Worm (Caenorhabditis elegans) whole organism, late embryonic: ENCODE measurements around the gene rpt-4.

ENCODE experiments used
- C38D4.7 ChIP-seq: fragments of 200-800 bp; sonication (Bioruptor generic); optimal IDR thresholded peaks from 2 replicates; lab custom pipeline; 2018; ENCODE audit warnings: mild to moderate bottlenecking, missing genetic modification characterization, moderate library complexity, missing compliant biosample characterization
- F13H6.1 ChIP-seq: sonication (generic microtip); optimal IDR thresholded peaks from 2 replicates; lab custom pipeline; 2016; ENCODE audit warnings: missing genetic modification characterization, missing compliant biosample characterization
- K09A11.1 ChIP-seq: sonication (generic microtip); optimal IDR thresholded peaks from 2 replicates; lab custom pipeline; 2017; ENCODE audit warnings: antibody characterized with exemption, mild to moderate bottlenecking, missing genetic modification characterization, missing compliant biosample characterization; ENCODE audit not compliant: insufficient read depth
- Y22D7AL.16 ChIP-seq: sonication (generic microtip); optimal IDR thresholded peaks from 2 replicates; lab custom pipeline; 2016; ENCODE audit warnings: missing genetic modification characterization, missing compliant biosample characterization
- ceh-14 ChIP-seq: sonication (generic microtip); optimal IDR thresholded peaks from 2 replicates; lab custom pipeline; 2016; ENCODE audit warnings: missing genotype, missing genetic modification characterization, missing compliant biosample characterization
- ceh-18 ChIP-seq: sonication (generic microtip); optimal IDR thresholded peaks from 2 replicates; lab custom pipeline; 2016; ENCODE audit warnings: missing genetic modification characterization, missing compliant biosample characterization
- ceh-19 ChIP-seq: fragments of 200-800 bp; sonication (Bioruptor generic); optimal IDR thresholded peaks from 2 replicates; lab custom pipeline; 2018; ENCODE audit warnings: mild to moderate bottlenecking, missing genetic modification characterization, missing compliant biosample characterization
- ceh-2 ChIP-seq: sonication (generic microtip); optimal IDR thresholded peaks from 2 replicates; lab custom pipeline; 2016; ENCODE audit warnings: missing genotype, missing genetic modification characterization, missing compliant biosample characterization
- ceh-31 ChIP-seq: sonication (generic microtip); optimal IDR thresholded peaks from 2 replicates; lab custom pipeline; 2016; ENCODE audit warnings: missing genetic modification characterization, missing compliant biosample characterization
- ceh-45 ChIP-seq: fragments of 200-800 bp; sonication (Bioruptor generic); IDR thresholded peaks from 2 replicates; pipeline ENCODE4 v1.3.6; 2022; ENCODE audit warnings: missing genetic modification reagents, missing genetic modification characterization, missing compliant biosample characterization
- ceh-48 ChIP-seq: sonication (generic microtip); optimal IDR thresholded peaks from 2 replicates; lab custom pipeline; 2016; ENCODE audit warnings: missing genetic modification characterization, inconsistent platforms, missing compliant biosample characterization
- ceh-6 ChIP-seq: fragments of 200-800 bp; sonication (Bioruptor generic); optimal IDR thresholded peaks from 2 replicates; lab custom pipeline; 2018; ENCODE audit warnings: mild to moderate bottlenecking, missing genetic modification characterization, missing compliant biosample characterization
- ceh-9 ChIP-seq: sonication (generic microtip); optimal IDR thresholded peaks from 2 replicates; lab custom pipeline; 2016; ENCODE audit warnings: mild to moderate bottlenecking, missing genetic modification characterization, inconsistent platforms, missing compliant biosample characterization
- dve-1 ChIP-seq: sonication (generic microtip); optimal IDR thresholded peaks from 2 replicates; lab custom pipeline; 2017; ENCODE audit warnings: antibody characterized with exemption, mild to moderate bottlenecking, missing genetic modification characterization, missing compliant biosample characterization
- elt-2 ChIP-seq: sonication (generic microtip); optimal IDR thresholded peaks from 2 replicates; lab custom pipeline; 2016; ENCODE audit warnings: missing genetic modification reagents, missing genetic modification characterization, missing compliant biosample characterization
- elt-4 ChIP-seq: sonication (generic microtip); optimal IDR thresholded peaks from 2 replicates; lab custom pipeline; 2016; ENCODE audit warnings: missing genetic modification characterization, missing compliant biosample characterization
- ets-4 ChIP-seq: sonication (generic microtip); optimal IDR thresholded peaks from 2 replicates; lab custom pipeline; 2016; ENCODE audit warnings: missing genetic modification characterization, missing compliant biosample characterization
- eyg-1 ChIP-seq: sonication (generic microtip); optimal IDR thresholded peaks from 2 replicates; lab custom pipeline; 2016; ENCODE audit warnings: missing genotype, missing genetic modification characterization, missing compliant biosample characterization
- fkh-10 ChIP-seq: fragments of 150-350 bp; optimal IDR thresholded peaks from 2 replicates; lab custom pipeline; 2014; ENCODE audit warnings: missing biosample characterization, missing genetic modification reagents, missing genetic modification characterization
- gmeb-2 ChIP-seq: sonication (generic microtip); optimal IDR thresholded peaks from 2 replicates; lab custom pipeline; 2016; ENCODE audit warnings: missing genetic modification characterization, inconsistent platforms, missing compliant biosample characterization
- hlh-6 ChIP-seq: sonication (generic microtip); optimal IDR thresholded peaks from 2 replicates; lab custom pipeline; 2016; ENCODE audit warnings: missing genotype, missing genetic modification characterization, missing compliant biosample characterization
- hlh-8 ChIP-seq: sonication (generic microtip); optimal IDR thresholded peaks from 2 replicates; lab custom pipeline; 2016; ENCODE audit warnings: missing genotype, missing genetic modification characterization, missing compliant biosample characterization
- lim-6 ChIP-seq: sonication (generic microtip); optimal IDR thresholded peaks from 2 replicates; lab custom pipeline; 2016; ENCODE audit warnings: missing genetic modification characterization, missing compliant biosample characterization
- madf-2 ChIP-seq: sonication (generic microtip); optimal IDR thresholded peaks from 2 replicates; lab custom pipeline; 2017; ENCODE audit warnings: missing genetic modification characterization, missing compliant biosample characterization
- nhr-232 ChIP-seq: sonication (generic microtip); optimal IDR thresholded peaks from 2 replicates; lab custom pipeline; 2016; ENCODE audit warnings: missing genetic modification characterization, missing compliant biosample characterization
- npax-4 ChIP-seq: sonication (generic microtip); optimal IDR thresholded peaks from 2 replicates; lab custom pipeline; 2016; ENCODE audit warnings: missing genetic modification characterization, missing compliant biosample characterization
- odd-2 ChIP-seq: sonication (generic microtip); optimal IDR thresholded peaks from 2 replicates; lab custom pipeline; 2017; ENCODE audit warnings: antibody characterized with exemption, mild to moderate bottlenecking, missing genetic modification characterization, missing compliant biosample characterization
- pag-3 ChIP-seq: sonication (generic microtip); optimal IDR thresholded peaks from 2 replicates; lab custom pipeline; 2016; ENCODE audit warnings: missing compliant biosample characterization, missing genetic modification characterization, borderline replicate concordance
- pqm-1 ChIP-seq: sonication (generic microtip); optimal IDR thresholded peaks from 2 replicates; lab custom pipeline; 2016; ENCODE audit warnings: missing genetic modification characterization, missing compliant biosample characterization
- pros-1 ChIP-seq: fragments of 150-350 bp; optimal IDR thresholded peaks from 2 replicates; lab custom pipeline; 2014; ENCODE audit warnings: missing biosample characterization, missing genetic modification reagents, missing genetic modification characterization
- syd-9 ChIP-seq: sonication (generic microtip); optimal IDR thresholded peaks from 2 replicates; lab custom pipeline; 2016; ENCODE audit warnings: mild to moderate bottlenecking, missing genetic modification characterization, moderate library complexity, missing compliant biosample characterization
- tbx-2 ChIP-seq: sonication (generic microtip); optimal IDR thresholded peaks from 2 replicates; lab custom pipeline; 2016; ENCODE audit warnings: missing genetic modification characterization, missing compliant biosample characterization
- ttx-3 ChIP-seq: sonication (generic microtip); optimal IDR thresholded peaks from 2 replicates; lab custom pipeline; 2016; ENCODE audit warnings: missing genetic modification reagents, missing genetic modification characterization, missing compliant biosample characterization
- unc-3 ChIP-seq, 2 experiments: fragments of 200-800 bp in 1 of 2; sonication (Bioruptor generic) in 1 of 2; sonication (generic microtip) in 1 of 2; conservative IDR thresholded peaks in 1 of 2; optimal IDR thresholded peaks in 1 of 2; 2 replicates each; pipeline versions ENCODE4 v1.3.6 to Lab custom; 2016 to 2022; ENCODE audit warnings: missing compliant biosample characterization in 2 of 2, missing genetic modification characterization in 2 of 2, missing genetic modification reagents in 1 of 2
- unc-42 ChIP-seq: sonication (generic microtip); optimal IDR thresholded peaks from 2 replicates; lab custom pipeline; 2016; ENCODE audit warnings: missing genotype, missing genetic modification characterization, missing compliant biosample characterization
- unc-55 ChIP-seq: sonication (generic microtip); optimal IDR thresholded peaks from 2 replicates; lab custom pipeline; 2017; ENCODE audit warnings: missing biosample characterization, missing genetic modification reagents, missing genetic modification characterization
- zip-5 ChIP-seq: sonication (generic microtip); optimal IDR thresholded peaks from 2 replicates; lab custom pipeline; 2016; ENCODE audit warnings: missing genetic modification characterization, missing compliant biosample characterization

The rpt-4 gene

DNA sequence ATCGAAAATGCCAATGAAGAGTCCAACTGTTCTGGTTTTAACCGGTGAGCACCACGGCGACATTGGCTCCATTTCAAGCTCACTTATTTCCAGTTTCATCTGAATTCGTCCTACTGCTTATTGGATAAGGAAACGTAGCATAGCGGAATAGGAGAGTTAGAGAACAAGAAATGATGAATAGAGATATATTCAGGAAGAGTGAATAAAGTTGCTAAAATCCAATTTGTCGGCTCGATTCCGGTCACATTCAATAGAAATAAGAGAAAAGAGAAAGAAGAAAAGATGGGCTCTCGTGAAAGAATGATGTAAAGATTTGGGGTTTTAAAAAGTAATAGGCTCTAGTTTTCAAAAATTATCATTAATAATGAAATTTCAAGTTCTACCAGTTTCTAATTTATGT, 27.3 kb upstream of the rpt-4 start:
- TF ChIP-seq hlh-8: no peak
- TF ChIP-seq unc-42 (tag; lab: Kevin White, UChicago): peak; percentile 97
- TF ChIP-seq zip-5: no peak
- no peak for TF ChIP-seq syd-9 (tag; lab: Kevin White, UChicago)
- peak; percentile 11 for TF ChIP-seq fkh-10 (GFP tag; lab: Kevin White, UChicago)

DNA sequence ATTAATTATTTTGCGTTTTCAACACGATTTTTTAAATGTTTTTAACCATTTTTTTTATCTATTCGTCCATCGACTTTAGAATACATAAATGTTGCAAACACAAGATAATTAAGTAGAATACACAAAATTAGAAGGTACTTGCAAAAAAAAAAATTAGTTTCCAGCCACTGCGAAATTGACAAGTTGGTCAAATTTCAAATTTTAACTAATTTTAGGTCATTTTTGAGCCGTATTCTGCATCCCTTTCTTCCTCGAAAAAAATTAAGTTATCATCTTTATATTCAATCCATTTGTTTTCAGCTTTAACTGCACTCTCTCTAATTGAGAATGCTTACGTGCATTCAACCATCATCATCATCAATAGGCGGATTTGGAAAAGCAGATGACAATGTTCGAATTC, 23.3 kb upstream of the rpt-4 start, which contains the start of gene egl-26:
egl-26 (plus strand) TSS at position 301 of the 400 bp plus-strand sequence.
- no peak for TF ChIP-seq C38D4.7 (GFP tag; lab: Kevin White, UChicago)
- no peak for TF ChIP-seq ets-4
- TF ChIP-seq syd-9 (tag; lab: Kevin White, UChicago): no peak
- TF ChIP-seq hlh-6: no peak
- no peak for TF ChIP-seq gmeb-2 (tag; lab: Kevin White, UChicago)
- no peak for TF ChIP-seq lim-6 (tag; lab: Kevin White, UChicago)
- TF ChIP-seq zip-5: no peak
- TF ChIP-seq ceh-2 (tag; lab: Kevin White, UChicago): no peak
- TF ChIP-seq Y22D7AL.16 (tag; lab: Kevin White, UChicago): no peak
- TF ChIP-seq madf-2 (tag; lab: Kevin White, UChicago): no peak
- TF ChIP-seq ceh-18 (tag; lab: Kevin White, UChicago): no peak
- TF ChIP-seq ceh-31 (tag; lab: Kevin White, UChicago): no peak
- no peak for TF ChIP-seq pqm-1 (tag; lab: Kevin White, UChicago)
- TF ChIP-seq ceh-19 (GFP tag; lab: Kevin White, UChicago): no peak

DNA sequence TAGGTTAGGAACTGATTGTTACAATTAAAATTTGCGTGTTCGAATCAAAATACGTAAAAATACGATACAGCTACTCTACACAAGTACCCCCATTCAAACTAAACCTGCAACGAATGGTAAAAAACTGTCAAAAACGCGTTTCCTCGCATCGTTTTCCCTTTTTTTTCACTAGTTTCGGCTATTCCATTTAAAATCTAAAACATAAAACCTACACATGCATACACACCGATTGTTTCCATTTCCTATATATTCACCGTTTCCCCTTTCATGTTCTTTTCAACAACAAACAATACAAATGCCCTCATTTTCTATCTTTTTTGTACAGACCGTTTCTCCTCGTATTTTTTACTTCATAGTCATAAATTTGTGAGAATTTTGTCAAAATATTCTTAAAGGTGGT, 22.7 kb upstream of the rpt-4 start:
- TF ChIP-seq F13H6.1: no peak
- TF ChIP-seq hlh-8: no peak
- no peak for TF ChIP-seq fkh-10 (GFP tag; lab: Kevin White, UChicago)
- no peak for TF ChIP-seq ceh-6 (GFP tag; lab: Kevin White, UChicago)
- TF ChIP-seq elt-2 (tag; lab: Kevin White, UChicago): no peak
- no peak for TF ChIP-seq elt-4 (tag; lab: Kevin White, UChicago)
- TF ChIP-seq ceh-48 (tag; lab: Kevin White, UChicago): no peak
- TF ChIP-seq ets-4: no peak
- TF ChIP-seq K09A11.1: no peak
- no peak for TF ChIP-seq odd-2 (tag; lab: Kevin White, UChicago)
- no peak for TF ChIP-seq nhr-232 (tag; lab: Kevin White, UChicago)
- no peak for TF ChIP-seq pros-1 (tag; lab: Kevin White, UChicago)
- no peak for TF ChIP-seq ttx-3
- no peak for TF ChIP-seq npax-4
- TF ChIP-seq, all 69 proteins: peak for 0

DNA sequence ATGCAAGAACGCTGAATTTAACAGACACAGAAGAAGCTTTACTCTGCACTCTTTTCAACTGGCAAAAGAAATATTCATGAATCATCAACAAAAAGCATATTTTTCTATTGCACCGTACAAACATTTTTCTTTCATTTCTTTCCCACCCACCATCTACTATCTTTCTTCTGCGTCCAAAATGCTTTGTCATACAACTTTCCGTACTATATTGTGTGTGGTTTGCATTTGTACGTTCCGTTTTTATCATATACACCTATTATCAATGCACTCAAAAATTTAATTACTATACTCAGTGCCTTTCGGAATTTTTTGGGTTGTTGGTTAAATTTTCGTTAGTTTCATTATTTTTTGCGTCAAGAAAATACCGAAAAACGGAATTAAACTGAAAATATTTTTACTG, 21.6 kb upstream of the rpt-4 start:
- TF ChIP-seq dve-1 (tag; lab: Kevin White, UChicago) (no peak), pag-3 (tag; lab: Kevin White, UChicago) (no peak), unc-55 (GFP tag; lab: Kevin White, UChicago) (no peak), eyg-1 (tag; lab: Kevin White, UChicago) (no peak), lim-6 (tag; lab: Kevin White, UChicago) (no peak), tbx-2 (no peak), ceh-19 (GFP tag; lab: Kevin White, UChicago) (no peak), ceh-9 (tag; lab: Kevin White, UChicago) (no peak), hlh-8 (no peak), hlh-6 (no peak), ceh-14 (tag; lab: Kevin White, UChicago) (no peak), ttx-3 (no peak), ceh-45 (GFP tag; lab: Robert Waterston, UW) (no peak), syd-9 (tag; lab: Kevin White, UChicago) (no peak), elt-2 (tag; lab: Kevin White, UChicago) (no peak), unc-3 (GFP tag; conservative IDR thresholded peaks at IDR 0.05; lab: Robert Waterston, UW) (no peak), unc-3 (tag; optimal IDR thresholded peaks at IDR 0.05; lab: Kevin White, UChicago) (no peak)
